Fruit fly (Drosophila melanogaster) whole organism, wandering third instar larva: ENCODE measurements around the gene Apc.

Source experiments
- Abd-B ChIP-seq: fragments of >200 bp; optimal IDR thresholded peaks from 2 replicates; lab custom pipeline; 2017; ENCODE audit warnings: missing biosample characterization, missing genetic modification characterization
- CG32264 ChIP-seq: fragments of 200-800 bp; sonication (Bioruptor generic); optimal IDR thresholded peaks from 2 replicates; lab custom pipeline; 2016; ENCODE audit warnings: missing biosample characterization, missing genetic modification characterization
- CrebA ChIP-seq: fragments of 200-800 bp; sonication (Bioruptor generic); optimal IDR thresholded peaks from 2 replicates; lab custom pipeline; 2016; ENCODE audit warnings: missing biosample characterization, mild to moderate bottlenecking, missing genetic modification characterization, borderline replicate concordance
- Dfd ChIP-seq: fragments of >200 bp; optimal IDR thresholded peaks from 2 replicates; lab custom pipeline; 2017; ENCODE audit warnings: missing biosample characterization, missing genetic modification characterization
- GATAd ChIP-seq: sonication (Bioruptor generic); optimal IDR thresholded peaks from 2 replicates; lab custom pipeline; 2016; ENCODE audit warnings: missing biosample characterization, missing genetic modification characterization
- HLH106 ChIP-seq: fragments of 200-800 bp; optimal IDR thresholded peaks from 3 replicates; lab custom pipeline; 2019; ENCODE audit warnings: missing biosample characterization, mild to moderate bottlenecking, missing genetic modification characterization, moderate library complexity
- Hr78 ChIP-seq: fragments of >200 bp; optimal IDR thresholded peaks from 2 replicates; lab custom pipeline; 2017; ENCODE audit warnings: missing biosample characterization, missing genetic modification characterization
- Hr83 ChIP-seq: fragments of 200-300 bp; sonication (Bioruptor generic); optimal IDR thresholded peaks from 2 replicates; lab custom pipeline; 2016; ENCODE audit warnings: missing biosample characterization, mild to moderate bottlenecking, missing genetic modification characterization, moderate library complexity; ENCODE audit not compliant: poor library complexity, severe bottlenecking
- Myc ChIP-seq: fragments of >200 bp; optimal IDR thresholded peaks from 2 replicates; lab custom pipeline; 2017
- N ChIP-seq: fragments of >200 bp; optimal IDR thresholded peaks from 2 replicates; lab custom pipeline; 2018; ENCODE audit warnings: missing biosample characterization, missing external identifiers, missing genetic modification characterization
- OdsH ChIP-seq: fragments of 200-800 bp; sonication (Bioruptor generic); optimal IDR thresholded peaks from 2 replicates; lab custom pipeline; 2016; ENCODE audit warnings: missing biosample characterization, mild to moderate bottlenecking, missing genetic modification characterization
- Sp1 ChIP-seq: fragments of 200-800 bp; sonication (Bioruptor generic); optimal IDR thresholded peaks from 3 replicates; lab custom pipeline; 2019; ENCODE audit warnings: missing biosample characterization, mild to moderate bottlenecking, missing genetic modification characterization, moderate library complexity
- Vsx2 ChIP-seq: fragments of 200-300, 225-300 bp; sonication (Bioruptor generic); optimal IDR thresholded peaks from 2 replicates; lab custom pipeline; 2018; ENCODE audit warnings: missing biosample characterization, missing genetic modification characterization; ENCODE audit not compliant: partially characterized antibody
- br ChIP-seq: fragments of 200-800 bp; sonication (Bioruptor generic); optimal IDR thresholded peaks from 2 replicates; lab custom pipeline; 2016; ENCODE audit warnings: missing biosample characterization, missing genetic modification characterization
- dl ChIP-seq, 2 experiments: fragments of 175-275, 200-275 bp in 1 of 2; fragments of 200-275 bp in 1 of 2; sonication (Bioruptor generic); optimal IDR thresholded peaks; lab custom pipeline; 2018; ENCODE audit warnings: mild to moderate bottlenecking in 2 of 2, missing biosample characterization in 2 of 2, missing genetic modification characterization in 2 of 2, moderate library complexity in 2 of 2; ENCODE audit not compliant: partially characterized antibody in 2 of 2, insufficient read depth in 1 of 2
- dmrt93B ChIP-seq: fragments of 200-800 bp; sonication (Bioruptor generic); optimal IDR thresholded peaks from 2 replicates; lab custom pipeline; 2018; ENCODE audit warnings: missing biosample characterization, mild to moderate bottlenecking, missing genetic modification characterization
- dsf ChIP-seq: sonication (Bioruptor generic); optimal IDR thresholded peaks from 2 replicates; lab custom pipeline; 2016; ENCODE audit warnings: missing biosample characterization, missing genetic modification characterization, borderline replicate concordance
- ey ChIP-seq: fragments of 200-800 bp; sonication (Bioruptor generic); optimal IDR thresholded peaks from 2 replicates; lab custom pipeline; 2016; ENCODE audit warnings: missing biosample characterization, missing genetic modification characterization
- foxo ChIP-seq, 2 experiments: fragments of 200-800 bp; sonication (Bioruptor generic); optimal IDR thresholded peaks; 2 replicates in 1 of 2; 3 replicates in 1 of 2; lab custom pipeline; 2016 to 2017; ENCODE audit warnings: missing biosample characterization in 2 of 2, missing genetic modification characterization in 2 of 2
- fru ChIP-seq: fragments of 200-800 bp; sonication (Bioruptor generic); optimal IDR thresholded peaks from 3 replicates; lab custom pipeline; 2016; ENCODE audit warnings: missing biosample characterization, mild to moderate bottlenecking, missing genetic modification characterization
- h ChIP-seq: fragments of 200-800 bp; sonication (Bioruptor generic); optimal IDR thresholded peaks from 3 replicates; lab custom pipeline; 2016; ENCODE audit warnings: missing biosample characterization, mild to moderate bottlenecking, missing genetic modification characterization
- jim ChIP-seq: fragments of 175-275, 200-325 bp; sonication (Bioruptor generic); optimal IDR thresholded peaks from 2 replicates; lab custom pipeline; 2016; ENCODE audit warnings: missing biosample characterization, mild to moderate bottlenecking, missing genetic modification characterization
- lola ChIP-seq: fragments of >200 bp; optimal IDR thresholded peaks from 2 replicates; lab custom pipeline; 2017; ENCODE audit warnings: missing biosample characterization, missing genetic modification characterization
- psq ChIP-seq: fragments of 200-800 bp; sonication (Bioruptor generic); optimal IDR thresholded peaks from 3 replicates; lab custom pipeline; 2017; ENCODE audit warnings: missing biosample characterization, mild to moderate bottlenecking, missing genetic modification characterization, moderate library complexity
- rgr ChIP-seq: fragments of 200-800 bp; sonication (Bioruptor generic); optimal IDR thresholded peaks from 3 replicates; lab custom pipeline; 2016; ENCODE audit warnings: missing biosample characterization, mild to moderate bottlenecking, missing genetic modification characterization
- sv ChIP-seq: fragments of 200-800 bp; sonication (Bioruptor generic); optimal IDR thresholded peaks from 3 replicates; lab custom pipeline; 2016; ENCODE audit warnings: missing biosample characterization, missing genetic modification characterization
- woc ChIP-seq: sonication (Bioruptor generic); optimal IDR thresholded peaks from 2 replicates; lab custom pipeline; 2016; ENCODE audit warnings: missing biosample characterization, mild to moderate bottlenecking, missing genetic modification characterization

Apc gene

DNA sequence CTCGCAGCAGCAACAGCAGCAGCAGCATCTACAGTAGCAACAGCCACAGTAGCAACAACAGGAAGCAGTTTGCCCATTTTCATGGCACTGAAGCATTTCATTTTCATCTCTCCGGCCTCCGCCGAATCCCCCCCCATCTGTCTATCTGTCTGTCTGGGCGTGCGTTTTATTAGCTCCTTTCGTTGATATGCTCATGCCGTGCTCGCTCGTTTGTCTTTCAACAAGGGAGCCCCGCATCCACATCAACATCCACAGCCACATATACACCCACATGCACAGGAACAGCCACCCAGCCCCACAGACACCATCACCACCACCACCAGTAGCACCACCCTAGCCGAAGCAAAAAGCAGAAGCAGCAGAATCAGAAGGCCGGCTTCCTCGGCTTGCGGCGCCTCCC, 7.0 kb upstream of the Apc start:
- TF ChIP-seq Vsx2 (GFP tag; lab: Kevin White, UChicago) (peak; percentile 31), N (GFP tag; lab: Kevin White, UChicago) (no peak), GATAd (GFP tag; lab: Kevin White, UChicago) (no peak), OdsH (GFP tag; lab: Kevin White, UChicago) (no peak), jim (no peak), ey (GFP tag; lab: Kevin White, UChicago) (no peak)

DNA sequence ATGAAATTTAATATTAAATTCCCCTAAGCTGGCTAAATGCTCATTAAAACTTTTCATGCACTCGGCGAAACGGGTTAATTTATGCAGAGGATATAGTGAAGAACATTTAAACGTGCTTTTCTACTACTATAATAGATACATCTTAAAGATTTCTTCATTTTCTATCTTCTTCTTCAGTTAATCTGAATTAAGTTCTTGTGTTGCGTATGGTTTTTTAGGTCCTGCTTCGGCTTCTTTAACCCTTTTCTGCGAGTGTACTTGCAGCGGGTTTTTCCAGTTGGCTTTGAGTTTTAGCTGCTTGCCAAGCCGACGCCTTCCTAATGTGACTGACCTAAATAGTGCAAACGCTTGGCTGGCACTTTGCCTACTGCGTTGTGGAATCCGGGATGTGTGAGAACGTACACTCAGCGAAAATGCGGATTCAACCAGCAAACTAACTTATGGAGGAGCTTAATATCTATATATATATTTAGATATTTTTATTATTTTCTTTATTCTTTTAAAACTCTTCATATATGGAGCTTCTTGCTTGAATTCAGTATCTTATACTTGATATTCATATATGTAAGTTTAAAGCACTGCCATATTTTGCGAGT, 6.2 kb upstream of the Apc start:
- TF ChIP-seq CrebA (no peak), fru (GFP tag; lab: Kevin White, UChicago) (no peak), Dfd (GFP tag; lab: Kevin White, UChicago) (no peak), Abd-B (GFP tag; lab: Kevin White, UChicago) (no peak), dmrt93B (GFP tag; lab: Kevin White, UChicago) (no peak), woc (GFP tag; lab: Kevin White, UChicago) (no peak), psq (no peak), OdsH (GFP tag; lab: Kevin White, UChicago) (no peak), CG32264 (GFP tag; lab: Kevin White, UChicago) (no peak), Hr78 (GFP tag; lab: Kevin White, UChicago) (no peak)
- TF ChIP-seq, all 38 proteins: peak for 0

DNA sequence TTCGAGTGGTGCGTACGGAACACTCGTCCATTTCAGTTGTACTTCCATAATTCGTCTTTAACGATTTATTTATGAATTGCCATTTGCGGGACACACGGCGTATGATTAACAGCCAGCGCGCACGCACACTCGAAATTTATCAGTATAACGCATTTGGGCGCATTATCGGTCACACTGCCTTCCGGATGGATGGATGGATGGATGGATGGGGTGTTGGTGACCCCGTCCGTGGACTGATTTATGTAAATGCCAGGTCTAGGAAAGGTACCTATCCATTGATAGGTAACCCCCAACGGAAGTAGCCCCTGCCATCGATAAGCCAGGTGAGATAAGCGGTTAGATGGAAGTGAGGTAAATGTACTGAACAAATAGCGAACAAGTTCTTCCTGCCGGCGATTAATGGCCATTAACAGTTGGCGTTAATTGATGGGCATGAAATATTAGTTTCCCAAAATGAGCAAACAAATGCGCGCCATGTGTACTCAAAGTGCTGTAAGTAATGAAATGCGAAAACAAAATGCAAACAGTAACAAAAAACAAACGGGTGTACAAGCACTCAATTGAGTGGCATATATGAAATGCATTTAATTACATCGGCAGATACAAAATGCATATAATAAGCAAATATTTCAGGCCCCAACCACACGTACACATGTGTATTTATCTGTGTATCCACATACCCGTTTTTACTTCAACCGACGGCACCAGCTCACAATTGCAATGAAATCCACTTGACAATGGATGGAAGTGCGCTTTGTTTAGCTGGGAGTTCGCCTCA, 4.3 kb upstream of the Apc start:
- no peak for TF ChIP-seq sv
- no peak for TF ChIP-seq dl (GFP tag; optimal IDR thresholded peaks at IDR 0.05; lab: Kevin White, UChicago; ENCODE audit: insufficient read depth in 1 of 2, partially characterized antibody in 2 of 2)
- no peak for TF ChIP-seq Sp1 (GFP tag; lab: Kevin White, UChicago)
- no peak for TF ChIP-seq CrebA

DNA sequence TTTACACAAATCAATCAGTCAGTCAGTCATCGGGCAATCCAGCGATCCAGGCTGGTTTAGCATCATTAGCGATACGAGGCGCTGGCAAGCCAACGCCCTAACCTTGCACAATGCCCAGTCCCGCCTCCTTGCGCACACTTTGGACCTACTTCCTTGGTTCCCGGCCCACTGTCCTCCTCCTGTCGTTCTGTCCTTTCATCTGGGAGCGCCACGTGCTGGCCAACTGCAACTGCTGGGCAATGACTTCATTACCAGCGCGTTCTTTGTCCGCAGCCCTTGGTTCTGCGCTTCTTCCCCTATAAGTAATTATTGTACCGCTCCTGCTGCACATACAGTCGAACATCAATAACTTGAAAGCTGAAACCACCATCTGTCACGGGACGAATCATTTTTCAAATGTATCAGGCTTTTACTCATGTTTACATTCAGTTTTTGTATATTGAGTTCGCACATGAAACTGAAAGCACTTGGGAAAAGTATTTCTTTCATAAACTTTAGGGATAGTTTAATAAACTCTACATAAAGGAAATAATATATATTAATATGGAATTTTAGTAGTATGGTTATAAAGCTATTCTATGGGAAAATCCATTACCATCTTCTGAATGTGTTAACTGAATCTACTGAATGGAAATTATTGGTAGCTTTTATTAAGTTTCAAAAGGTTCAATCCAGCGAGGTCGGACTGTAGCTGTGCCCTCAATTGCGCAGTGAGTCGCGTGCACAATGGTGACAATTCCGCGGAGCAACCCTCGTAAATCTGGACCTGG, 3.2 kb upstream of the Apc start:
- TF ChIP-seq Abd-B (GFP tag; lab: Kevin White, UChicago) = no peak
- peak; percentile 33 for TF ChIP-seq psq
- no peak for TF ChIP-seq dl (GFP tag; optimal IDR thresholded peaks at IDR 0.05; lab: Kevin White, UChicago; ENCODE audit: insufficient read depth in 1 of 2, partially characterized antibody in 2 of 2)
- peak; percentile 32 for TF ChIP-seq HLH106 (tag; lab: Kevin White, UChicago)
- TF ChIP-seq foxo (GFP tag; optimal IDR thresholded peaks at IDR 0.05; lab: Kevin White, UChicago) = peak in 1 of 2 experiments; percentile 46
- TF ChIP-seq Dfd (GFP tag; lab: Kevin White, UChicago) = no peak
- TF ChIP-seq Hr83 (GFP tag; lab: Kevin White, UChicago) = no peak
- peak; percentile 19 for TF ChIP-seq woc (GFP tag; lab: Kevin White, UChicago)
- peak; percentile 26 for TF ChIP-seq OdsH (GFP tag; lab: Kevin White, UChicago)
- TF ChIP-seq Myc (lab: Kevin White, UChicago) = no peak
- no peak for TF ChIP-seq CrebA
- TF ChIP-seq fru (GFP tag; lab: Kevin White, UChicago) = peak; percentile 0
- TF ChIP-seq rgr (GFP tag; lab: Kevin White, UChicago) = peak; percentile 20
- TF ChIP-seq N (GFP tag; lab: Kevin White, UChicago) = no peak
- TF ChIP-seq h (GFP tag; lab: Kevin White, UChicago) = no peak
- TF ChIP-seq lola = no peak
- peak; percentile 38 for TF ChIP-seq Sp1 (GFP tag; lab: Kevin White, UChicago)
- peak; percentile 53 for TF ChIP-seq dmrt93B (GFP tag; lab: Kevin White, UChicago)

DNA sequence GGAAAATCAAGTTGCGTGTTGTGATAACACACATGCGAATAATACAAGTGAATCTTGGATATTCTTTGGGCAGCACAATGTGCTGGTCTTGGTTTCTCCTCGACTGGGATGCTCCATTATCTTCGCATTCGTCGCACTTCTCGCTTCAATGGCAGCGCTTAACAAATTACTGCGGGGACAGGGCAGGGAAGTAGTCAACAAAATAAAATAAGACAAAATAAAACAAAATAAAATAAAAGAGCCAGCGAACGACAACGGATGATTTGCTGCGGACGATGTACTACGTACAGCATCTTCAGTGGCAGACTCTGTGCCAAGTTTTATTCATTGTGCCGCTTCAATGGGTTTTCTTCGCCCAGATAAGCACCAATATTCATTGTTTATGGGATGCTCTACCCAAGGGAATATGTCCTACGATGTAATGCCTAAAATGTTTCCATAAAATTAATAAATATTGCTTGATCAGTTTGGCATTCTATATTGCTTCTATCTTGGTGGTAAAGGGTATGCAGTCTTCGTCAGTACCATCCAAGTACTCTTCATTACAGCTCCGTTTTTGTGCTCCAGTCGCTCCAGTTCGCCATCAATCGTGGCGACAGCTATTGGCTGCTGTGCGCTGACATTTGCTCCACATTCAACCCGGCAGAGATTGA, 2.5 kb upstream of the Apc start:
- TF ChIP-seq Dfd (GFP tag; lab: Kevin White, UChicago) (no peak), h (GFP tag; lab: Kevin White, UChicago) (no peak), jim (no peak), HLH106 (tag; lab: Kevin White, UChicago) (no peak), Abd-B (GFP tag; lab: Kevin White, UChicago) (no peak), ey (GFP tag; lab: Kevin White, UChicago) (peak; percentile 7), CrebA (no peak), br (no peak), sv (no peak), OdsH (GFP tag; lab: Kevin White, UChicago) (no peak), Sp1 (GFP tag; lab: Kevin White, UChicago) (no peak), dsf (GFP tag; lab: Kevin White, UChicago) (no peak), woc (GFP tag; lab: Kevin White, UChicago) (peak; percentile 6), CG32264 (GFP tag; lab: Kevin White, UChicago) (no peak)
- TF ChIP-seq, all 38 proteins: peak for 2
